Worm (Caenorhabditis elegans) whole organism, mixed stage, embryonic: ENCODE measurements around the gene nuo-1.

Experiments
- bed-3 ChIP-seq: fragments of 200-800 bp; sonication (Bioruptor generic); optimal IDR thresholded peaks from 3 replicates; lab custom pipeline; 2018; ENCODE audit warnings: mild to moderate bottlenecking, missing genetic modification characterization, moderate library complexity, missing compliant biosample characterization
- ceh-83 ChIP-seq: fragments of 200-800 bp; sonication (Bioruptor generic); optimal IDR thresholded peaks from 2 replicates; lab custom pipeline; 2018; ENCODE audit warnings: mild to moderate bottlenecking, missing genetic modification characterization, missing compliant biosample characterization
- drap-1 ChIP-seq: fragments of 200-800 bp; sonication (Bioruptor generic); optimal IDR thresholded peaks from 3 replicates; lab custom pipeline; 2018; ENCODE audit warnings: mild to moderate bottlenecking, missing genetic modification characterization, missing compliant biosample characterization
- elt-3 ChIP-seq: fragments of 150-350 bp; optimal IDR thresholded peaks from 2 replicates; lab custom pipeline; 2014; ENCODE audit warnings: missing biosample characterization, missing genetic modification characterization
- mep-1 ChIP-seq: fragments of 150-350 bp; optimal IDR thresholded peaks from 2 replicates; lab custom pipeline; 2017; ENCODE audit warnings: missing biosample characterization, missing genetic modification reagents, missing genetic modification characterization, inconsistent platforms
- nhr-12 ChIP-seq: fragments of 150-350 bp; optimal IDR thresholded peaks from 2 replicates; lab custom pipeline; 2014; ENCODE audit warnings: missing biosample characterization, missing genetic modification characterization
- nhr-237 ChIP-seq: fragments of 150-350 bp; optimal IDR thresholded peaks from 2 replicates; lab custom pipeline; 2014; ENCODE audit warnings: missing biosample characterization, missing genetic modification characterization
- nhr-76 ChIP-seq: sonication (generic microtip); optimal IDR thresholded peaks from 2 replicates; lab custom pipeline; 2017; ENCODE audit warnings: missing biosample characterization, missing genetic modification characterization
- sptf-1 ChIP-seq: sonication (generic microtip); optimal IDR thresholded peaks from 2 replicates; lab custom pipeline; 2017; ENCODE audit warnings: mild to moderate bottlenecking, missing genetic modification characterization, moderate library complexity, missing compliant biosample characterization
- unc-39 ChIP-seq: fragments of 150-350 bp; optimal IDR thresholded peaks from 2 replicates; lab custom pipeline; 2014; ENCODE audit warnings: missing biosample characterization, missing genetic modification characterization
- ztf-11 ChIP-seq: fragments of 150-350 bp; optimal IDR thresholded peaks from 2 replicates; lab custom pipeline; 2014; ENCODE audit warnings: missing biosample characterization, missing genetic modification characterization

- TF ChIP-seq sptf-1 = no peak
- TF ChIP-seq mep-1 (tag; lab: Kevin White, UChicago) = no peak
- no peak for TF ChIP-seq nhr-12
- no peak for TF ChIP-seq bed-3 (GFP tag; lab: Kevin White, UChicago)
- no peak for TF ChIP-seq unc-39
- TF ChIP-seq drap-1 (GFP tag; lab: Kevin White, UChicago) = no peak
- no peak for TF ChIP-seq ztf-11
- TF ChIP-seq elt-3 (tag; lab: Kevin White, UChicago) = no peak
- TF ChIP-seq nhr-76 = no peak
- no peak for TF ChIP-seq nhr-237 (tag; lab: Kevin White, UChicago)
- no peak for TF ChIP-seq ceh-83
These were observed 9.5 kb upstream of the nuo-1 start for ce11 chrII:11088137-11088536.
